Fruit fly (Drosophila melanogaster): ENCODE data around the gene Smr.
A peak's percentile ranks its signal among the peaks of the same experiment; 100 is the strongest.

Smr gene

DNA sequence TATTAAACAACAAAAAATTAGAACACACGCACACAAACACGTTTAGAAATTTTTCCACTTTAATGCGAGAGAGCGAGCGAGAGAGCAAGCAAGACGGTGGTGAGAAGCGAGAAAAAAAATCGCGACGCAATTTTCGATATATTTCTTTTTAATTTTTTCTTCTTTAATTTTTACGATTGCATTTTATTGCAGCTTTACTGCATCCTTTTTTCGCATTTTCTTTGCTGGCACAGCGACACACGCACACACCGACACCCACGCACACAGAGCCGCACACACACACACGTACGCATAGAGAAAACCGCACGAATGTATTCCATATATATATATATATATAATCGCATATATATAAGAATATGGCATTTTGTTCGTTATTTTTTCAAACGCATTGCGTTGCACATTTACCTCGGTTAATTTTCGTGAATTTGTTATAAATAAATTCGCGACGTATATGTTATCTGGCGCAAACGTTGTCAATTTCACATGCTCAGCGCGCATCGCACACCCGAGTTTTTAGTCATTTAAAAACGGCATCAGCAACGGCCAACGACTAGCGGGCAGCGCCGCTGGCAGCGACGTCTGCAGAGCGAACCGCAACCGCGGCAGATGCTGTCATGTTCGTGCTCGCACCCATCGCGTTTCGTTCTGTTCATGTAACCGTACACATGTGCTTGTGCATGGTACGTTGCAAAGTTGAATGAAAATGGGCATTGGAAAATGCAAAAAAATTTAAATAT, at the start of gene Smr:
TSS of gene Smr (minus strand) at position 705 of the 737 bp plus-strand sequence.
- TF ChIP-seq usp (GFP tag; optimal IDR thresholded peaks at IDR 0.05) (no peak), CG8478 (optimal IDR thresholded peaks at IDR 0.05) (no peak), Dll (optimal IDR thresholded peaks at IDR 0.05) (no peak), psq (optimal IDR thresholded peaks at IDR 0.05) (no peak), pan (optimal IDR thresholded peaks at IDR 0.05) (no peak), EcR (GFP tag; optimal IDR thresholded peaks at IDR 0.05) (no peak)

DNA sequence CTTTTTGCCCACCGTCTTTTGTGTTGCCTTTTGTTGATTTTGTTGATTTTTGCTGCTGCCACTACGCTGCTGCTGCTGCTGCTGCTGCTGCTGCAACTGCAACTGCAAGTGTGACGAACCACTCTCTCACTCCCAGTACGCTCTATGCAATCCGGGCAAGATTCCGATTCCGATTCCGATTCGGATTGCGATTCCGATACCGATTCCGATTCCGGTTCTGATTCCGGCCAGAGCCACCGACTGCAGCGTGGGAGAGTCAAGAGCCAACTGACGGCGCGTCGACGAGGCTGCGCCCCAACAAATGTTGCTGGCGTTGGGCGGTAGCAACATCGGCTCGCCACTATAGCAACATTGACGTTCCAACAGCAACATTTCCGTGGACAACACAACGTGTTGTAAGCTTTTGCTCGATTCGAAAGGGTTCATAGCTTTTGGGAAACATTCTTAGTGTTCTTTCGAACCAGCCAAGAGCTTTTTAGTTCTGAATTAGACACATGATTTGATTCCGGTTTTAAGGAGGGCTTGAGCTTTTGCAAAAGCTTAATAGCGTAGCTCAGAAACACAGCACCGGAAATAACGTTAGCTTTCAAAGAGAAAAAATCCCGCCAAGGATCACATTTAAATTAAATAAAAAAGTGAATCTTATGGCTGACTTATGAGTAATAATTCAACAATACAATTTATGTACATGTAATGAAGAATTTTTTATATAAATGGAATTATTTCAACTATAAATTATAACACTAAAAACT, 42.4 kb upstream of the Smr start, which contains the start of gene CG32647:
TSS of gene CG32647 (minus strand) at position 269 of the 752 bp plus-strand sequence.
- no peak for TF ChIP-seq usp (GFP tag; optimal IDR thresholded peaks at IDR 0.05)
- no peak for TF ChIP-seq Dll (optimal IDR thresholded peaks at IDR 0.05)
- no peak for TF ChIP-seq psq (optimal IDR thresholded peaks at IDR 0.05)
- no peak for TF ChIP-seq pan (optimal IDR thresholded peaks at IDR 0.05)
- no peak for TF ChIP-seq EcR (GFP tag; optimal IDR thresholded peaks at IDR 0.05)
- no peak for TF ChIP-seq CG8478 (optimal IDR thresholded peaks at IDR 0.05)

DNA sequence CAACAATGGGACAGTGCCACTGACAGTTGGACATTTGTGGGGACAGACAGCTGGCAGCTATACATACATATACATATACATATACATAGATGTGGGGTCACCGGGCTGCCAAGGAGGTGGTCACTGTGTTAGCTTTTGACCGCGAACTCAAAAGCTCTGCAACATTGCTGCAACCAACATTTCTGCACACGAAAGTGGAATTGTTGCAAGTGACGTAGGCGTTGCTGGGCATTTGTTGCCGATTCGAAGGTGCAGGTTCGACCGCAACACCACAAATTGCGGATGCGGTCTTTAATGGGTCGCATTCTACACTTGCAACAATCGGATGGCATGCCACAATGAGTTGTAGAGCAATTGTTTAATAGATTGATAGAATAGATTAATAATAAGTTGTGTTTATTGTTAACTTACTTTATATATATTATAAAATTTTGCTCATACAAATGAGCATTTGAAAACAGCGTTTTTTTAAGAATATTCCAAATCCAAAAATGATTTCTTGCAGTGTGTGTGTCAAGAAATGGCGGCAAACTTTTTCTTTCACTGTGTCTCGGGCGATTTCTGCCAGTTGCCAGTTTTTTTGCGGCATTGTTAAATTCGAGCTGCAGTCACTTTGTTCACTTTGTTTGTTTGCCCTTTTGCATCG, 35.5 kb upstream of the Smr start:
- TF ChIP-seq Dll (optimal IDR thresholded peaks at IDR 0.05) (no peak), usp (GFP tag; optimal IDR thresholded peaks at IDR 0.05) (no peak), psq (optimal IDR thresholded peaks at IDR 0.05) (no peak), pan (optimal IDR thresholded peaks at IDR 0.05) (no peak), EcR (GFP tag; optimal IDR thresholded peaks at IDR 0.05) (no peak), CG8478 (optimal IDR thresholded peaks at IDR 0.05) (no peak)

DNA sequence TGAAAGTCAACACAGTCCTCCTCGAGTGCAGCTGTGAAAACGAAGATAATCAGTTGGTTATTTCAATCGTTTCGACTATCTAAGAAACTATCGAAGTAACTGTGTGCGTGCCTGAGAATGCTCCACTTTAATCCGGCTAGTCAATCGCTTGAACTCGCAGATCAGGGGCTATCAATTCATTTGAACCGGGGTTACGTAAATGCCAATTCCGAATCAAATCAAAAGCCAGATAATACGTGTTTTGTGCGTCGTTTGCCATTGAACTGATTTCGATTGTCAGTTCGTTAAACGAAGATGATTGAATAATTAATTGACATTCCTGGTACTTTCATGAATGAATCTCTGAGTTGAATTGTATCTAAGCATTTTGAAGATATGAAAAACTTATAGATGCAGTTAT, 34.8 kb upstream of the Smr start:
- no peak for TF ChIP-seq EcR (GFP tag; optimal IDR thresholded peaks at IDR 0.05)
- TF ChIP-seq pan (optimal IDR thresholded peaks at IDR 0.05): no peak
- TF ChIP-seq CG8478 (optimal IDR thresholded peaks at IDR 0.05): no peak
- no peak for TF ChIP-seq psq (optimal IDR thresholded peaks at IDR 0.05)
- no peak for TF ChIP-seq Dll (optimal IDR thresholded peaks at IDR 0.05)
- no peak for TF ChIP-seq usp (GFP tag; optimal IDR thresholded peaks at IDR 0.05)

DNA sequence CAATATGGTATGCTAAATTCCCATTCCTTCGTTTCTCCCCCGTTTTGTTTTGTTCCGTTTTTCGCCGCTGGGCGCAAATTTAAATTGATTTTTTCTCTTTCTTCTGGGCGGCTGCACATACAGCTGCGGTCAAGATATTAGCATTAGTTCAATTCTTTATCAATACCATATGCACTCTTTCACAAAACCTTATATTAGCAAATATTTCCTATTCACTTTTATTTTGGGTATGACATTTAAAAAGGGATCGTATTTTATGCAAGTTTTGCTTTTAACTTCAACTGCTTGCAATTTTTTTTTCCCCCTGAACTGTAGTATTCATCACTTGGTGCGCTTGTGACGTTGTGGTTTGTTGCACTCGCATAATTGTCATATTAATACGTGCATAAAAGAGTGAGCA, 23.9 kb upstream of the Smr start:
- no peak for TF ChIP-seq usp (GFP tag; optimal IDR thresholded peaks at IDR 0.05)
- no peak for TF ChIP-seq psq (optimal IDR thresholded peaks at IDR 0.05)
- TF ChIP-seq Dll (optimal IDR thresholded peaks at IDR 0.05): no peak
- no peak for TF ChIP-seq EcR (GFP tag; optimal IDR thresholded peaks at IDR 0.05)
- no peak for TF ChIP-seq pan (optimal IDR thresholded peaks at IDR 0.05)
- TF ChIP-seq CG8478 (optimal IDR thresholded peaks at IDR 0.05): no peak

DNA sequence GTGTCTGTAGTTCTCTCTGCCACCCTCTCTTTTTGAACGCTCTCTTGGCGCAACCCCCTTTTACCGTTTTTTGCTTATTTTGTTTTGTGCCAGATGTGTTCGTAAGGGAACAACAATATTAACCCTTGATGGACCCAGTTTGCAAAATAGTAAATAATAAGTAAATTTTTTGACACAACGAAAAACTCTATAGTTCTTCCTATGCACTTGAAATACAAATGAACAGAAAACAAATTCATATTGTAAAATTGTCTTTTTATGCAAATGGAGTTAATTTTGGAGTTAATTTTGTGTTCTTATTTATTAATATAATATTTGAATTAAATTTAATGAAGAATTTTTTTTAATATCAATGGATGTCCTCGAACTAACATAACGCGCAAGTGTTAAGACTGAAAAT, 23.3 kb upstream of the Smr start:
- TF ChIP-seq CG8478 (optimal IDR thresholded peaks at IDR 0.05) (no peak), pan (optimal IDR thresholded peaks at IDR 0.05) (no peak), EcR (GFP tag; optimal IDR thresholded peaks at IDR 0.05) (no peak), psq (optimal IDR thresholded peaks at IDR 0.05) (no peak), usp (GFP tag; optimal IDR thresholded peaks at IDR 0.05) (no peak), Dll (optimal IDR thresholded peaks at IDR 0.05) (no peak)

DNA sequence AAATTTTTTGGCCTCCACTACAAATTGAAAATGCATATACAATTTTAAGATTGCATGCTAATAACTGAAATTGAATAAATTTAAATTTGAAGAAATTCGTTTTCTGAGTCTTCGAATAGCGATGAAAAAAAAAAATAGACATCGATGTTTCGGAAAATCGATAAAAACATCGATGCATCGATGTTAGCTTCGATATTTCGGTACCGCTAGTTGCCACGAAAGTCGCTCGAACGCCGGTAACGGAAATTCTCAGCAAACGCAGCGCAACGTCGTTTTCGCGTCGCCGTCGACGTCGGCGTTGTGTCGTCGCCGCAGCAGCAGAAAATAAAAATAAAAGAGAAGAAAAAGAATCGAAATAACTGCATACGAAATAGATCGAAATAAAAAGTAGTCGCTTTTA, 22.7 kb upstream of the Smr start, which contains the start of gene Agpat1:
TSS of gene Agpat1 (plus strand) at position 191 of the 400 bp plus-strand sequence.
- no peak for TF ChIP-seq pan (optimal IDR thresholded peaks at IDR 0.05)
- TF ChIP-seq usp (GFP tag; optimal IDR thresholded peaks at IDR 0.05): no peak
- no peak for TF ChIP-seq Dll (optimal IDR thresholded peaks at IDR 0.05)
- TF ChIP-seq psq (optimal IDR thresholded peaks at IDR 0.05): no peak
- TF ChIP-seq CG8478 (optimal IDR thresholded peaks at IDR 0.05): no peak
- TF ChIP-seq EcR (GFP tag; optimal IDR thresholded peaks at IDR 0.05): no peak

DNA sequence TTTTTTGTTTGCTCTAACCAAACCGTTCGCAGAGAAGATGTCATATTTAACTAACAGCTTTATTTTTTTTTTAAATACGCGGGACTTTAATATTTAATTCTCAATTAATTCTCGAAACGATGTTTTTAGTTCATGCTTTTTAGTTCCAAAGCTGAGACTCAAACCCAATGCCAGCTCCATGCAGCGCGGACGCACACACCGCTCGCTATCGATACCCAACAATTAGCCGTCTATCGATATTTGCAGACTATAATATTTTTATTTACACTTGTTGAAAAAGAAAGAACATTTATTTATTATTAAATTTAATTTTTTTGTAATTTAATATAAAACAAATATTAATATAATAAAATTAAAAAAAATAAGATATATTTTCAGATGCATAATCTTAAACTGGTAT, 22.2 kb upstream of the Smr start:
- no peak for TF ChIP-seq pan (optimal IDR thresholded peaks at IDR 0.05)
- TF ChIP-seq Dll (optimal IDR thresholded peaks at IDR 0.05): no peak
- no peak for TF ChIP-seq EcR (GFP tag; optimal IDR thresholded peaks at IDR 0.05)
- no peak for TF ChIP-seq CG8478 (optimal IDR thresholded peaks at IDR 0.05)
- TF ChIP-seq usp (GFP tag; optimal IDR thresholded peaks at IDR 0.05): no peak
- no peak for TF ChIP-seq psq (optimal IDR thresholded peaks at IDR 0.05)

DNA sequence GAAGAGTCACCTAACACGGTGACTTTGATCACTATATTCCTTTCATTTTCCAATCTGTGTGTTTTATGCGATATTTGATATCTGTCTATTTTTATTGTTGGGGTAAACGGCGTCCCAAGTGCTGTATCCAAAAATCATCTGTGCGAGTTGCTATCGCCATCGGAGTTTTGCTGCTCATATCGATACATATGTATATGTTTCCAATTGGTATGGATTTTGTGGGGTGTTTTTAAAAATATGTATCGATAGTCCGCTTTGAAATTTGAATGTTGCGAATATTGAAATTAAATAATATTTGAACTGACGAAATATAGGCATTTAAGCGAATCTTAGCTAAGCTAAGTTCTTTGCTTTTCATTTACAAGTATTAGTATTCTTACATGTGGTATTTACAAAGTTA, 21.0 kb upstream of the Smr start, which contains the start of gene pira:
TSS of gene pira (minus strand) at position 145 of the 400 bp plus-strand sequence.
- TF ChIP-seq EcR (GFP tag; optimal IDR thresholded peaks at IDR 0.05) (no peak), usp (GFP tag; optimal IDR thresholded peaks at IDR 0.05) (no peak), Dll (optimal IDR thresholded peaks at IDR 0.05) (no peak), psq (optimal IDR thresholded peaks at IDR 0.05) (no peak), CG8478 (optimal IDR thresholded peaks at IDR 0.05) (no peak), pan (optimal IDR thresholded peaks at IDR 0.05) (no peak)

DNA sequence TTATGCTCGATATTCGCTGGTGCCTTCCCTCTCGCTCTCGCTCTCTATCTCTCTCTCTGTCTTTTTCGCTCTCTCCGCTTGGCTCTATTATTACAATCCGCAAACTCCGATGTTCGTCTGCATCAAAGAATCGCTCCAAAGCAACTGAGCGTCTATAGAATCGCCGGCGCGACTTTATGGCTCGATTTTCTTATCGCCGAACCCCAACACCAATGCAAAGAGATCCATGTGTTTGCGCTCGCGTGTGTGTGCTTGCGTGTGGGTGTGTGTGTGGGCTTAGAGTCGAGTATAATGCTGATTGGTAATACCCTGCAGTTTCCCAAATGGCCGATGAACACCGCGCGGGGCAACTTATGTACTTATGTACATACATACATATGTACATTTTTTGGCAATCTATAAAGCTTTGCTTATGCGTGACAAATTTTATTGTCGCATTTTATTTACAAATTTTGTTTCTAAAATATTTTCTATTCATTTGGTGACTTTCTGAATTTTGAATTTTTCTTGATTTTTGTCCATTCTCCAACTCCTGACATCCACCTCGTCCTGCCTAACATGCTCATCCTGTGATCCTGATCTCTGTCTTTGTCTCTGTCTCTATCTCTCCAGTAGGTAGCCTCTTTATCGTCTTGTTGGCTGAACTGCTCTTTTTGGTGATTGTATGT, 18.2 kb upstream of the Smr start, which contains the start of gene Paics:
TSS of gene Paics (minus strand) at position 152 of the 668 bp plus-strand sequence.
- TF ChIP-seq Dll (optimal IDR thresholded peaks at IDR 0.05): no peak
- peak; percentile 37 for TF ChIP-seq pan (optimal IDR thresholded peaks at IDR 0.05)

DNA sequence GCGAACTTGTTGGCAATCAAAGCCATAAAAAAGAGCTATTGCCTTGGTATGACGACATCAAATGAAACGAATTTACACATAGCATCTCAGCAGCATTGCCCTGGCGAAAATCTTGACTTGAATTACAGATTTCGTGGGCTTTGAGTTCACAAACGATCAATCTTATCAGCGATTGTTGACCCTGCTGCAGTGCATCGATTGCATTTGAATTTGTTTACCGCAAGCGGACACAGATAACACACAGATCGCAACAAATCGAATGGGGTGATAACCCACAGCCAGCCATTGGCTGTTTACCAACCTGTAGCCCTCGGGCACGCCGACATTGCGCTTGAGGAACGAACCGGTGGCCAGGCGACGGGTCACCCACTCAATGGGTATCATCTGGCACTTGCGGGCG, 16.7 kb upstream of the Smr start:
- TF ChIP-seq psq (optimal IDR thresholded peaks at IDR 0.05) (no peak), CG8478 (optimal IDR thresholded peaks at IDR 0.05) (no peak), EcR (GFP tag; optimal IDR thresholded peaks at IDR 0.05) (no peak), usp (GFP tag; optimal IDR thresholded peaks at IDR 0.05) (no peak), pan (optimal IDR thresholded peaks at IDR 0.05) (no peak), Dll (optimal IDR thresholded peaks at IDR 0.05) (no peak)
